Fruit fly (Drosophila melanogaster): Measurements from ENCODE around the gene GCS1.

The GCS1 gene

DNA sequence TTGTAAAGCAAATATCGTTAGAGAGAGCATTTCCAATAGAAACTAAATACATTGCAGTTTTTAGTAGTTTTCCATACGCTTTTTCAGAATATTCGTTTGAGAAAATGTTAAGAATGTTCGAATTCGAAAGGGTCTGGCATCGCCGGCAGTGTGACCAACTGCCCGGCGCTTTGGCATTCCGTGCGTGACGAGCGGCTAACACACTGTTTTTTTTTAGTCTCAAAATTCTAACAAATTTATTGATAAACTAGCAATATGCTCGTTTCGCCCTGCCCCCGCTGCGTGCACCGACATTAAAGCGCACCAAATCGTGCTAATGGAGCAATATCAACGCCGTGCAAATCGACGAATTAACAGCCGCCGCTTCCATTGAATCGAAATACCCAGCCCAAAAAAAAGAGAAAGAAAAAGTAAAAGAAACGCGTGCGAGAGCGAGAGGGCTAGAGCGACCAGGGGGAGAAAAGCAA is 7.9 kb upstream of the GCS1 start, which contains the start of gene dsh (continued):
- TF ChIP-seq ind (GFP tag; optimal IDR thresholded peaks at IDR 0.05), result no peak
- TF ChIP-seq dpn (GFP tag; optimal IDR thresholded peaks at IDR 0.05), result peak in 1 of 2 experiments; percentile 7
- peak; percentile 24 for TF ChIP-seq CG9727 (GFP tag; optimal IDR thresholded peaks at IDR 0.05)
- TF ChIP-seq pan (optimal IDR thresholded peaks at IDR 0.05), result no peak
- TF ChIP-seq pan (GFP tag; optimal IDR thresholded peaks at IDR 0.05 in 1 of 2, IDR thresholded peaks at IDR 0.05 in 1 of 2), result no peak
- TF ChIP-seq kay (GFP tag; optimal IDR thresholded peaks at IDR 0.05), result no peak
- no peak for TF ChIP-seq CG18764 (GFP tag; optimal IDR thresholded peaks at IDR 0.05)
- TF ChIP-seq ash1 (GFP tag; optimal IDR thresholded peaks at IDR 0.05), result no peak
- TF ChIP-seq pho (GFP tag; optimal IDR thresholded peaks at IDR 0.05), result no peak
- TF ChIP-seq tap (tag; optimal IDR thresholded peaks at IDR 0.05), result no peak
- TF ChIP-seq CG12155 (GFP tag; optimal IDR thresholded peaks at IDR 0.05), result no peak
- TF ChIP-seq CG9932 (GFP tag; IDR thresholded peaks at IDR 0.05), result 0 out of 2 replicates have a peak, but pooled peaks have one; percentile 22
- no peak for TF ChIP-seq CG8765 (GFP tag; IDR thresholded peaks at IDR 0.05)
- no peak for TF ChIP-seq Nf-YB (GFP tag; optimal IDR thresholded peaks at IDR 0.05)
- no peak for TF ChIP-seq CG3726 (GFP tag; IDR thresholded peaks at IDR 0.05)
- no peak for TF ChIP-seq gcm2 (GFP tag; optimal IDR thresholded peaks at IDR 0.05)
- no peak for TF ChIP-seq pb (GFP tag; optimal IDR thresholded peaks at IDR 0.05)
- no peak for TF ChIP-seq Hr39 (optimal IDR thresholded peaks at IDR 0.05)
- TF ChIP-seq amos (GFP tag; IDR thresholded peaks at IDR 0.05; ENCODE audit: partially characterized antibody), result peak; percentile 29; the same call in 1 of the 2 replicates
- TF ChIP-seq CG17612 (GFP tag; IDR thresholded peaks at IDR 0.05), result no peak
- TF ChIP-seq CG33557 (GFP tag; optimal IDR thresholded peaks at IDR 0.05), result no peak
- no peak for TF ChIP-seq CG16863 (GFP tag; optimal IDR thresholded peaks at IDR 0.05)
- TF ChIP-seq salm (tag; optimal IDR thresholded peaks at IDR 0.05), result no peak
- no peak for TF ChIP-seq jigr1 (GFP tag; IDR thresholded peaks at IDR 0.05)
- TF ChIP-seq CG31224 (GFP tag; IDR thresholded peaks at IDR 0.05), result no peak
- no peak for TF ChIP-seq Lim3 (GFP tag; IDR thresholded peaks at IDR 0.05)
- TF ChIP-seq CG11696 (GFP tag; IDR thresholded peaks at IDR 0.05), result no peak
- TF ChIP-seq inv (GFP tag; IDR thresholded peaks at IDR 0.05; ENCODE audit: partially characterized antibody), result peak; percentile 38; the same call in 1 of the 2 replicates
- TF ChIP-seq Usf (GFP tag; optimal IDR thresholded peaks at IDR 0.05), result no peak
- 0 out of 2 replicates have a peak, but pooled peaks have one; percentile 7 for TF ChIP-seq sob (GFP tag; IDR thresholded peaks at IDR 0.05)
- TF ChIP-seq esg (GFP tag; conservative IDR thresholded peaks at IDR 0.05), result no peak
- TF ChIP-seq h (optimal IDR thresholded peaks at IDR 0.05), result no peak
- no peak for TF ChIP-seq CG4730 (GFP tag; IDR thresholded peaks at IDR 0.05)
- TF ChIP-seq ATbp (GFP tag; optimal IDR thresholded peaks at IDR 0.05), result no peak
- no peak for TF ChIP-seq wek (GFP tag; optimal IDR thresholded peaks at IDR 0.05)
- no peak for TF ChIP-seq CG8089 (GFP tag; optimal IDR thresholded peaks at IDR 0.05)
- TF ChIP-seq CG31365 (tag; optimal IDR thresholded peaks at IDR 0.05), result no peak
- no peak for TF ChIP-seq CG7372 (GFP tag; IDR thresholded peaks at IDR 0.05)
- TF ChIP-seq CG8290 (GFP tag; optimal IDR thresholded peaks at IDR 0.05), result peak; percentile 12
- TF ChIP-seq CG8290 (tag; optimal IDR thresholded peaks at IDR 0.05), result no peak
- TF ChIP-seq CG3838 (GFP tag; optimal IDR thresholded peaks at IDR 0.05), result no peak
- peak; percentile 61 for TF ChIP-seq pzg (GFP tag; optimal IDR thresholded peaks at IDR 0.05)
- no peak for TF ChIP-seq Eip74EF (GFP tag; optimal IDR thresholded peaks at IDR 0.05)
- no peak for TF ChIP-seq Tbp (GFP tag; optimal IDR thresholded peaks at IDR 0.05)
- TF ChIP-seq CG34422 (GFP tag; IDR thresholded peaks at IDR 0.05), result 0 out of 3 replicates have a peak, but pooled peaks have one; percentile 48
- no peak for TF ChIP-seq CG4404 (GFP tag; IDR thresholded peaks at IDR 0.05)
- no peak for TF ChIP-seq cas (GFP tag; IDR thresholded peaks at IDR 0.05)
- peak; percentile 32 for TF ChIP-seq stwl (tag; optimal IDR thresholded peaks at IDR 0.05)
- TF ChIP-seq Scr (GFP tag; IDR thresholded peaks at IDR 0.05; ENCODE audit: partially characterized antibody), result peak; percentile 59
- no peak for TF ChIP-seq CG14667 (GFP tag; IDR thresholded peaks at IDR 0.05)
- TF ChIP-seq CG13296 (GFP tag; optimal IDR thresholded peaks at IDR 0.05), result no peak
- no peak for TF ChIP-seq CG2889 (GFP tag; IDR thresholded peaks at IDR 0.05)
- TF ChIP-seq MESR4 (GFP tag; optimal IDR thresholded peaks at IDR 0.05), result peak; percentile 86
